Worm (Caenorhabditis elegans) whole organism, mixed stage, embryonic: ENCODE measurements around the gene unc-97.

Source experiments
- M03D4.4 ChIP-seq: sonication (generic microtip); optimal IDR thresholded peaks from 2 replicates; lab custom pipeline; 2017; ENCODE audit warnings: mild to moderate bottlenecking, missing genetic modification characterization, missing compliant biosample characterization
- bed-3 ChIP-seq: fragments of 200-800 bp; sonication (Bioruptor generic); optimal IDR thresholded peaks from 3 replicates; lab custom pipeline; 2018; ENCODE audit warnings: mild to moderate bottlenecking, missing genetic modification characterization, moderate library complexity, missing compliant biosample characterization
- blmp-1 ChIP-seq: fragments of 150-350 bp; optimal IDR thresholded peaks from 2 replicates; lab custom pipeline; 2014; ENCODE audit warnings: missing biosample characterization, missing genetic modification characterization
- ceh-39 ChIP-seq: fragments of 150-350 bp; optimal IDR thresholded peaks from 2 replicates; lab custom pipeline; 2014; ENCODE audit warnings: missing biosample characterization, missing genetic modification characterization
- ces-1 ChIP-seq: fragments of 150-350 bp; optimal IDR thresholded peaks from 2 replicates; lab custom pipeline; 2014; ENCODE audit warnings: missing biosample characterization, missing genetic modification reagents, missing genetic modification characterization
- cnd-1 ChIP-seq: fragments of 200-800 bp; sonication (Bioruptor generic); optimal IDR thresholded peaks from 2 replicates; lab custom pipeline; 2018; ENCODE audit warnings: mild to moderate bottlenecking, missing genetic modification characterization, missing compliant biosample characterization
- drap-1 ChIP-seq: fragments of 200-800 bp; sonication (Bioruptor generic); optimal IDR thresholded peaks from 3 replicates; lab custom pipeline; 2018; ENCODE audit warnings: mild to moderate bottlenecking, missing genetic modification characterization, missing compliant biosample characterization
- elt-1 ChIP-seq: sonication (generic microtip); optimal IDR thresholded peaks from 2 replicates; lab custom pipeline; 2017; ENCODE audit warnings: missing genetic modification characterization, mild to moderate bottlenecking, missing compliant biosample characterization, antibody characterized with exemption, moderate library complexity, borderline replicate concordance; ENCODE audit not compliant: insufficient read depth
- elt-3 ChIP-seq: fragments of 150-350 bp; optimal IDR thresholded peaks from 2 replicates; lab custom pipeline; 2014; ENCODE audit warnings: missing biosample characterization, missing genetic modification characterization
- flh-1 ChIP-seq: fragments of 200-800 bp; sonication (Bioruptor generic); optimal IDR thresholded peaks from 2 replicates; lab custom pipeline; 2018; ENCODE audit warnings: mild to moderate bottlenecking, missing genetic modification characterization, moderate library complexity, missing compliant biosample characterization
- ham-2 ChIP-seq: fragments of 200-800 bp; sonication (Bioruptor generic); optimal IDR thresholded peaks from 2 replicates; lab custom pipeline; 2018; ENCODE audit warnings: mild to moderate bottlenecking, missing genetic modification characterization, missing compliant biosample characterization
- hlh-1 ChIP-seq: fragments of 150-350 bp; optimal IDR thresholded peaks from 2 replicates; lab custom pipeline; 2014; ENCODE audit warnings: missing biosample characterization, missing genetic modification reagents, missing genetic modification characterization
- lin-32 ChIP-seq: fragments of 200-800 bp; sonication (Bioruptor generic); optimal IDR thresholded peaks from 2 replicates; lab custom pipeline; 2018; ENCODE audit warnings: mild to moderate bottlenecking, missing genetic modification characterization, missing compliant biosample characterization
- lsy-2 ChIP-seq: fragments of 150-350 bp; optimal IDR thresholded peaks from 2 replicates; lab custom pipeline; 2014; ENCODE audit warnings: missing biosample characterization, missing genetic modification characterization
- mab-5 ChIP-seq: fragments of 150-350 bp; optimal IDR thresholded peaks from 2 replicates; lab custom pipeline; 2014; ENCODE audit warnings: missing biosample characterization, missing genetic modification characterization
- mep-1 ChIP-seq: fragments of 150-350 bp; optimal IDR thresholded peaks from 2 replicates; lab custom pipeline; 2017; ENCODE audit warnings: missing biosample characterization, missing genetic modification reagents, missing genetic modification characterization, inconsistent platforms
- mls-2 ChIP-seq: sonication (generic microtip); optimal IDR thresholded peaks from 2 replicates; lab custom pipeline; 2016; ENCODE audit warnings: mild to moderate bottlenecking, missing genetic modification characterization, moderate library complexity, missing compliant biosample characterization
- nhr-12 ChIP-seq: fragments of 150-350 bp; optimal IDR thresholded peaks from 2 replicates; lab custom pipeline; 2014; ENCODE audit warnings: missing biosample characterization, missing genetic modification characterization
- nhr-237 ChIP-seq: fragments of 150-350 bp; optimal IDR thresholded peaks from 2 replicates; lab custom pipeline; 2014; ENCODE audit warnings: missing biosample characterization, missing genetic modification characterization
- nhr-28 ChIP-seq: fragments of 150-350 bp; optimal IDR thresholded peaks from 2 replicates; lab custom pipeline; 2014; ENCODE audit warnings: missing biosample characterization, missing genetic modification characterization
- nhr-76 ChIP-seq: sonication (generic microtip); optimal IDR thresholded peaks from 2 replicates; lab custom pipeline; 2017; ENCODE audit warnings: missing biosample characterization, missing genetic modification characterization
- pha-4 ChIP-seq: fragments of 150-350 bp; optimal IDR thresholded peaks from 2 replicates; lab custom pipeline; 2018; ENCODE audit warnings: missing biosample characterization, missing genetic modification reagents, missing genetic modification characterization
- sem-2 ChIP-seq: fragments of 200-800 bp; sonication (Bioruptor generic); optimal IDR thresholded peaks from 2 replicates; lab custom pipeline; 2018; ENCODE audit warnings: mild to moderate bottlenecking, missing genetic modification characterization, missing compliant biosample characterization
- snpc-4 ChIP-seq: fragments of 150-350 bp; optimal IDR thresholded peaks from 2 replicates; lab custom pipeline; 2014; ENCODE audit warnings: missing biosample characterization, missing genetic modification characterization
- sptf-1 ChIP-seq: sonication (generic microtip); optimal IDR thresholded peaks from 2 replicates; lab custom pipeline; 2017; ENCODE audit warnings: mild to moderate bottlenecking, missing genetic modification characterization, moderate library complexity, missing compliant biosample characterization
- tbx-8 ChIP-seq: fragments of 200-800 bp; sonication (Bioruptor generic); optimal IDR thresholded peaks from 2 replicates; lab custom pipeline; 2018; ENCODE audit warnings: mild to moderate bottlenecking, missing genetic modification characterization, moderate library complexity, missing compliant biosample characterization
- unc-120 ChIP-seq: sonication (generic microtip); optimal IDR thresholded peaks from 2 replicates; lab custom pipeline; 2017; ENCODE audit warnings: missing genetic modification characterization, missing compliant biosample characterization; ENCODE audit not compliant: poor library complexity, severe bottlenecking
- unc-39 ChIP-seq: fragments of 150-350 bp; optimal IDR thresholded peaks from 2 replicates; lab custom pipeline; 2014; ENCODE audit warnings: missing biosample characterization, missing genetic modification characterization
- unc-62 ChIP-seq: fragments of 150-350 bp; optimal IDR thresholded peaks from 2 replicates; lab custom pipeline; 2014; ENCODE audit warnings: missing biosample characterization, missing genetic modification reagents, missing genetic modification characterization
- zip-8 ChIP-seq: fragments of 150-350 bp; optimal IDR thresholded peaks from 2 replicates; lab custom pipeline; 2014; ENCODE audit warnings: missing biosample characterization, missing genetic modification characterization
- ztf-11 ChIP-seq: fragments of 150-350 bp; optimal IDR thresholded peaks from 2 replicates; lab custom pipeline; 2014; ENCODE audit warnings: missing biosample characterization, missing genetic modification characterization

Gene unc-97

ce11 chrX:5555055-5555629 lies 37.8 kb upstream of the unc-97 start:
- TF ChIP-seq unc-39 (tag; lab: Kevin White, UChicago) (no peak), zip-8 (tag; lab: Kevin White, UChicago) (no peak), ceh-39 (tag; lab: Kevin White, UChicago) (no peak), nhr-12 (no peak), mep-1 (tag; lab: Kevin White, UChicago) (no peak), cnd-1 (no peak), elt-3 (no peak), bed-3 (GFP tag; lab: Kevin White, UChicago) (no peak), M03D4.4 (tag; lab: Kevin White, UChicago) (no peak), nhr-76 (tag; lab: Kevin White, UChicago) (no peak), unc-62 (GFP tag; lab: Kevin White, UChicago) (no peak), snpc-4 (tag; lab: Kevin White, UChicago) (no peak), sptf-1 (no peak), hlh-1 (tag; lab: Kevin White, UChicago) (no peak), ztf-11 (tag; lab: Kevin White, UChicago) (no peak)

- no peak for TF ChIP-seq elt-1
- no peak for TF ChIP-seq ztf-11 (tag; lab: Kevin White, UChicago)
- no peak for TF ChIP-seq blmp-1 (tag; lab: Kevin White, UChicago)
- TF ChIP-seq nhr-76 (tag; lab: Kevin White, UChicago): no peak
- TF ChIP-seq mab-5 (tag; lab: Kevin White, UChicago): no peak
- no peak for TF ChIP-seq pha-4
- no peak for TF ChIP-seq hlh-1 (tag; lab: Kevin White, UChicago)
- TF ChIP-seq bed-3 (GFP tag; lab: Kevin White, UChicago): no peak
- TF ChIP-seq nhr-28 (tag; lab: Kevin White, UChicago): no peak
- TF ChIP-seq elt-3: no peak
- TF ChIP-seq flh-1 (GFP tag; lab: Kevin White, UChicago): no peak
- no peak for TF ChIP-seq zip-8 (tag; lab: Kevin White, UChicago)
- no peak for TF ChIP-seq lsy-2 (tag; lab: Kevin White, UChicago)
- no peak for TF ChIP-seq tbx-8 (GFP tag; lab: Kevin White, UChicago)
- no peak for TF ChIP-seq lin-32 (GFP tag; lab: Kevin White, UChicago)
- TF ChIP-seq M03D4.4 (tag; lab: Kevin White, UChicago): no peak
- TF ChIP-seq drap-1 (GFP tag; lab: Kevin White, UChicago): no peak
- no peak for TF ChIP-seq sptf-1
These were observed 35.0 kb upstream of the unc-97 start, which contains the start of gene C38C5.1 for ce11 chrX:5557966-5558365. Gene C38C5.1 (plus strand): TSS chrX:5558055.

ce11 chrX:5565478-5565877 lies 27.5 kb upstream of the unc-97 start:
- no peak for TF ChIP-seq lin-32 (GFP tag; lab: Kevin White, UChicago)
- no peak for TF ChIP-seq ztf-11 (tag; lab: Kevin White, UChicago)
- TF ChIP-seq unc-39 (tag; lab: Kevin White, UChicago): no peak
- TF ChIP-seq nhr-237 (tag; lab: Kevin White, UChicago): no peak
- no peak for TF ChIP-seq blmp-1 (tag; lab: Kevin White, UChicago)
- no peak for TF ChIP-seq mls-2 (tag; lab: Kevin White, UChicago)
- no peak for TF ChIP-seq nhr-28 (tag; lab: Kevin White, UChicago)
- TF ChIP-seq pha-4: no peak
- no peak for TF ChIP-seq hlh-1 (tag; lab: Kevin White, UChicago)
- TF ChIP-seq ces-1 (GFP tag; lab: Kevin White, UChicago): no peak
- no peak for TF ChIP-seq elt-3
- TF ChIP-seq flh-1 (GFP tag; lab: Kevin White, UChicago): no peak
- no peak for TF ChIP-seq lsy-2 (tag; lab: Kevin White, UChicago)
- TF ChIP-seq mab-5 (tag; lab: Kevin White, UChicago): no peak
- TF ChIP-seq, all 35 proteins: peak for 0

- TF ChIP-seq lin-32 (GFP tag; lab: Kevin White, UChicago): no peak
- TF ChIP-seq blmp-1 (tag; lab: Kevin White, UChicago): no peak
- TF ChIP-seq sem-2 (GFP tag; lab: Kevin White, UChicago): no peak
- TF ChIP-seq unc-120 (tag; lab: Kevin White, UChicago): no peak
- no peak for TF ChIP-seq unc-62 (GFP tag; lab: Kevin White, UChicago)
- TF ChIP-seq unc-39 (tag; lab: Kevin White, UChicago): no peak
These were observed 25.5 kb upstream of the unc-97 start, which contains the start of gene mec-2 for ce11 chrX:5567454-5567853. Gene mec-2 (plus strand): TSS chrX:5567754.

ce11 chrX:5572638-5573037 lies 20.3 kb upstream of the unc-97 start:
- no peak for TF ChIP-seq ham-2 (GFP tag; lab: Kevin White, UChicago)
- TF ChIP-seq nhr-12: no peak
- TF ChIP-seq cnd-1: no peak
- no peak for TF ChIP-seq mab-5 (tag; lab: Kevin White, UChicago)
- no peak for TF ChIP-seq zip-8 (tag; lab: Kevin White, UChicago)
- TF ChIP-seq tbx-8 (GFP tag; lab: Kevin White, UChicago): no peak
- TF ChIP-seq pha-4: no peak
- no peak for TF ChIP-seq nhr-76 (tag; lab: Kevin White, UChicago)
- no peak for TF ChIP-seq sptf-1
- no peak for TF ChIP-seq blmp-1 (tag; lab: Kevin White, UChicago)
- no peak for TF ChIP-seq snpc-4 (tag; lab: Kevin White, UChicago)
- no peak for TF ChIP-seq ceh-39 (tag; lab: Kevin White, UChicago)
- TF ChIP-seq, all 35 proteins: peak for 0
